Worm (Caenorhabditis elegans) whole organism, L2 larva: Measurements from ENCODE around the gene egg-3.

Source experiments
- nhr-11 ChIP-seq: fragments of 150-350 bp; optimal IDR thresholded peaks from 2 replicates; lab custom pipeline; 2014; ENCODE audit warnings: missing biosample characterization, missing genetic modification characterization
- nhr-25 ChIP-seq: fragments of 150-350 bp; sonication (generic microtip); optimal IDR thresholded peaks from 3 replicates; lab custom pipeline; 2014; ENCODE audit warnings: missing biosample characterization, missing genetic modification characterization
- unc-55 ChIP-seq: fragments of 150-350 bp; sonication (generic microtip); optimal IDR thresholded peaks from 3 replicates; lab custom pipeline; 2014; ENCODE audit warnings: missing biosample characterization, missing genetic modification reagents, missing genetic modification characterization

- TF ChIP-seq nhr-25 (tag; lab: Kevin White, UChicago), result no peak
- TF ChIP-seq nhr-11, result no peak
- no peak for TF ChIP-seq unc-55 (GFP tag; lab: Kevin White, UChicago)
These were observed 27.2 kb downstream of the egg-3 start, which contains the start of gene M106.7 for ce11 chrII:10857077-10857476.
